Fruit fly (Drosophila melanogaster): Measurements from ENCODE around the gene CG14210.

The CG14210 gene

DNA sequence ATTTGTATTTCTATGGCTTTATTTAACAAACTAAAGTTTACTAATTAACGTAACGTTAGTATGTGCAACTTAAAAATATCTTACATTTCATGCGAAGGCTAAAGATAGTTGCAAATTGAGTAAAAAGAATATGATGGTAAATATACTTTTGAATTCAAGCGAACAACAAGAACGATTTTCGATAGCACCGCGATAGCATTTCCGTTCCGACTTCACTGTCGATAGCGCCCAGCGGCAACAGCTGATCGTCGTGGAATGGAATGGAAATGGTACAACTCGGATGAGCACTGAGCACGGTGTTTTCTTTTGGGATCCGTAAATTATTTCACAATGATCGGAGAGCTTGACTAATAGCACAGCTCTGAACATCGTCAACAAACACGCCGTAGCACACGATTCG is 2.5 kb upstream of the CG14210 start (continued):
- TF ChIP-seq pho (GFP tag; optimal IDR thresholded peaks at IDR 0.05), result no peak
- no peak for TF ChIP-seq CG10209 (GFP tag; optimal IDR thresholded peaks at IDR 0.05)
- TF ChIP-seq CG13624 (GFP tag; optimal IDR thresholded peaks at IDR 0.05), result peak; percentile 35
- TF ChIP-seq tap (tag; optimal IDR thresholded peaks at IDR 0.05), result no peak
- TF ChIP-seq GATAe (GFP tag; conservative IDR thresholded peaks at IDR 0.05), result no peak
- peak; percentile 10 for TF ChIP-seq CG7556 (GFP tag; optimal IDR thresholded peaks at IDR 0.05)
- TF ChIP-seq Dek (tag; optimal IDR thresholded peaks at IDR 0.05), result no peak
- peak; percentile 49 for TF ChIP-seq CG3407 (GFP tag; optimal IDR thresholded peaks at IDR 0.05)
- TF ChIP-seq lov (optimal IDR thresholded peaks at IDR 0.05), result no peak
- no peak; the same call in 2 of the 3 replicates for TF ChIP-seq lov (GFP tag; IDR thresholded peaks at IDR 0.05)
- no peak for TF ChIP-seq CG16815 (GFP tag; optimal IDR thresholded peaks at IDR 0.05)
- peak; percentile 58 for TF ChIP-seq CG31365 (tag; optimal IDR thresholded peaks at IDR 0.05)
- no peak for TF ChIP-seq CG11085 (GFP tag; IDR thresholded peaks at IDR 0.05)
- TF ChIP-seq CG8359 (GFP tag; optimal IDR thresholded peaks at IDR 0.05; ENCODE audit: borderline replicate concordance), result no peak
- TF ChIP-seq HLH3B (GFP tag; IDR thresholded peaks at IDR 0.05), result peak; percentile 40; the same call in 1 of the 2 replicates
- peak; percentile 13 for TF ChIP-seq Lhr (GFP tag; optimal IDR thresholded peaks at IDR 0.05)
- TF ChIP-seq E2f2 (GFP tag; IDR thresholded peaks at IDR 0.05), result peak; percentile 83
- TF ChIP-seq cato (GFP tag; optimal IDR thresholded peaks at IDR 0.05; ENCODE audit: borderline replicate concordance), result no peak
- TF ChIP-seq PHDP (tag; optimal IDR thresholded peaks at IDR 0.05), result peak; percentile 64
- peak; percentile 56 for TF ChIP-seq unc-4 (GFP tag; IDR thresholded peaks at IDR 0.05; ENCODE audit: partially characterized antibody)
- peak; percentile 9 for TF ChIP-seq Dad (GFP tag; optimal IDR thresholded peaks at IDR 0.05)
- peak; percentile 86 for TF ChIP-seq CG17912 (GFP tag; optimal IDR thresholded peaks at IDR 0.05)
- peak; percentile 5 for TF ChIP-seq Xbp1 (GFP tag; optimal IDR thresholded peaks at IDR 0.05)
- peak; percentile 44; the same call in 1 of the 3 replicates for TF ChIP-seq CG6791 (GFP tag; IDR thresholded peaks at IDR 0.05; ENCODE audit: partially characterized antibody)
- TF ChIP-seq slp2 (GFP tag; optimal IDR thresholded peaks at IDR 0.05), result no peak
- peak; percentile 83 for TF ChIP-seq CG6765 (GFP tag; optimal IDR thresholded peaks at IDR 0.05)
- TF ChIP-seq CG15011 (GFP tag; optimal IDR thresholded peaks at IDR 0.05), result no peak
- TF ChIP-seq sug (tag; optimal IDR thresholded peaks at IDR 0.05), result peak; percentile 37
- TF ChIP-seq Ets97D (GFP tag; optimal IDR thresholded peaks at IDR 0.05), result peak; percentile 98
- TF ChIP-seq zf30C (GFP tag; optimal IDR thresholded peaks at IDR 0.05), result no peak
- TF ChIP-seq pzg (GFP tag; optimal IDR thresholded peaks at IDR 0.05), result peak; percentile 57
- no peak for TF ChIP-seq H2.0 (GFP tag; IDR thresholded peaks at IDR 0.05)
- TF ChIP-seq bab2 (GFP tag; optimal IDR thresholded peaks at IDR 0.05), result no peak
- TF ChIP-seq lola (GFP tag; optimal IDR thresholded peaks at IDR 0.05), result no peak
- TF ChIP-seq gro (GFP tag; optimal IDR thresholded peaks at IDR 0.05), result peak; percentile 33
- TF ChIP-seq C15 (GFP tag; IDR thresholded peaks at IDR 0.05), result no peak
- TF ChIP-seq CG3281 (GFP tag; optimal IDR thresholded peaks at IDR 0.05), result peak; percentile 78
- peak; percentile 21 for TF ChIP-seq btn (GFP tag; optimal IDR thresholded peaks at IDR 0.05)
- TF ChIP-seq CG13424 (tag; optimal IDR thresholded peaks at IDR 0.05), result peak; percentile 20
- TF ChIP-seq CG1233 (GFP tag; optimal IDR thresholded peaks at IDR 0.05), result peak; percentile 71
- TF ChIP-seq kah (GFP tag; optimal IDR thresholded peaks at IDR 0.05), result peak; percentile 41
- TF ChIP-seq CG18599 (GFP tag; optimal IDR thresholded peaks at IDR 0.05), result no peak
- no peak for TF ChIP-seq CG2199 (GFP tag; IDR thresholded peaks at IDR 0.05)
- no peak for TF ChIP-seq Optix (GFP tag; IDR thresholded peaks at IDR 0.05)
- TF ChIP-seq amos (GFP tag; IDR thresholded peaks at IDR 0.05; ENCODE audit: partially characterized antibody), result peak; percentile 34; the same call in 1 of the 2 replicates
- TF ChIP-seq Asciz (GFP tag; optimal IDR thresholded peaks at IDR 0.05), result no peak
- TF ChIP-seq CG8388 (GFP tag; optimal IDR thresholded peaks at IDR 0.05), result peak; percentile 34
- peak; percentile 13 for TF ChIP-seq CG6254 (GFP tag; optimal IDR thresholded peaks at IDR 0.05)
- peak; percentile 29 for TF ChIP-seq org-1 (GFP tag; optimal IDR thresholded peaks at IDR 0.05)
- no peak for TF ChIP-seq tna (GFP tag; IDR thresholded peaks at IDR 0.05; ENCODE audit: partially characterized antibody)

Data from whole organism, embryonic.